Fruit fly (Drosophila melanogaster): ENCODE results near the gene bou.

Gene bou

DNA sequence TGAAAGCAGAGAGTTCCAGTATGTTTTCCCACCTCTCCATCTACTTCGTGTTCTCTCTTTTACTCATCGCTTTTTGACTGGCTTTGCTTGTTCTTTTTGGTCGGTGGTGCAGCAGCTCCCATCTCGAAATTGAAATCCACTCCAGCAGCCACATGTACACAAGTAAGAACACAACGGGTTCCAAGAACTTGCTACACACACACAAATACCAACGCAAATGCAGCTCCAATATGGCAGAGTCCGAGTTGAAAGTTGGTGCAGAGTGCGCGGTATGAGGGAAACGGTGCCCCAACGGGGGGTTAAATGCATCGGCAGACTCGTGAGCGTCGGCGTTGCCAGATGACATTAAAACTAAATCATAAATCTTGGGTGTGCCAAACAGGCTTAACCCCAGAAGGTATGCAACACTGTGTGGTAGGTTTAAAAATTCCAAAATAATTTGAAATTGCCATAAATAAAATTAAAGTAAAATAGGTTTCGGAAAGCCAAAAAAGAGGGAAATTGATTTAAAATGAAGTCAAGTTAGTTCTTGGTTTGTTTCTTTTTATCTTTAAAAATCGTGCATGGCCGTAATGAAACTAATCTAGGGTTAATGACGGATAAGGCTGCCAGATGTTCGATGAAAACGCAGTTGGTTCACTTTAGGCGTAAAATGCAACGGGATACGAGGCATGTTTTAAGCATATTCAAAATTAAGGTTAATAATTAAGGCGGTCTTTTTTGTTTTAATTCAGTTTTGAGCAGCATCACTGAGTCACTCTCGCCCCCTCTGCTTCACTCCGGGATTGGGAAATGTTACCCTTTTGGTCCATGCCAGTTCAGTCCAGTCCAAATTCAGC is 11.6 kb downstream of the bou start (continued):
- TF ChIP-seq CG17359 (tag; optimal IDR thresholded peaks at IDR 0.05) (peak; percentile 31), prd (optimal IDR thresholded peaks at IDR 0.05) (no peak), prd (GFP tag; IDR thresholded peaks at IDR 0.05) (peak; percentile 37; the same call in 1 of the 3 replicates), Atf-2 (GFP tag; optimal IDR thresholded peaks at IDR 0.05) (no peak), GATAe (GFP tag; conservative IDR thresholded peaks at IDR 0.05) (no peak), C15 (GFP tag; IDR thresholded peaks at IDR 0.05) (no peak), CG6689 (GFP tag; IDR thresholded peaks at IDR 0.05) (peak; percentile 37), br (optimal IDR thresholded peaks at IDR 0.05) (no peak), ewg (GFP tag; optimal IDR thresholded peaks at IDR 0.05) (peak; percentile 2), bab2 (GFP tag; optimal IDR thresholded peaks at IDR 0.05) (peak; percentile 8), Hey (tag; optimal IDR thresholded peaks at IDR 0.05) (no peak), corto (GFP tag; optimal IDR thresholded peaks at IDR 0.05) (peak; percentile 39), dan (GFP tag; IDR thresholded peaks at IDR 0.05) (no peak), trem (tag; optimal IDR thresholded peaks at IDR 0.05) (peak; percentile 39), chinmo (GFP tag; IDR thresholded peaks at IDR 0.05; ENCODE audit: partially characterized antibody) (no peak), phol (tag; optimal IDR thresholded peaks at IDR 0.05) (peak; percentile 61), CG1602 (GFP tag; optimal IDR thresholded peaks at IDR 0.05) (peak; percentile 14), Oaz (GFP tag; IDR thresholded peaks at IDR 0.05) (no peak), lola (GFP tag; optimal IDR thresholded peaks at IDR 0.05) (peak in 1 of 3 experiments; percentile 63), wdn (GFP tag; IDR thresholded peaks at IDR 0.05) (no peak), CG1233 (GFP tag; optimal IDR thresholded peaks at IDR 0.05) (no peak), CG9876 (GFP tag; optimal IDR thresholded peaks at IDR 0.05) (no peak), ind (GFP tag; optimal IDR thresholded peaks at IDR 0.05) (peak; percentile 1), ara (GFP tag; IDR thresholded peaks at IDR 0.05) (no peak), D19A (tag; optimal IDR thresholded peaks at IDR 0.05) (peak; percentile 12), CG12299 (tag; optimal IDR thresholded peaks at IDR 0.05) (no peak), MTF-1 (GFP tag; optimal IDR thresholded peaks at IDR 0.05; ENCODE audit: borderline replicate concordance) (no peak), CG34224 (GFP tag; IDR thresholded peaks at IDR 0.05; ENCODE audit: partially characterized antibody) (no peak), CG10209 (GFP tag; optimal IDR thresholded peaks at IDR 0.05) (no peak), Camta (GFP tag; optimal IDR thresholded peaks at IDR 0.05) (no peak), CG7556 (GFP tag; optimal IDR thresholded peaks at IDR 0.05) (peak; percentile 13), CG1832 (GFP tag; optimal IDR thresholded peaks at IDR 0.05) (no peak), otp (GFP tag; IDR thresholded peaks at IDR 0.05) (no peak), CG4424 (GFP tag; optimal IDR thresholded peaks at IDR 0.05) (peak; percentile 47), CG12391 (tag; optimal IDR thresholded peaks at IDR 0.05) (peak; percentile 54), chn (GFP tag; optimal IDR thresholded peaks at IDR 0.05) (peak; percentile 6), Hmr (GFP tag; optimal IDR thresholded peaks at IDR 0.05) (no peak), CG12104 (GFP tag; optimal IDR thresholded peaks at IDR 0.05) (peak; percentile 2), dmrt99B (tag; optimal IDR thresholded peaks at IDR 0.05) (peak; percentile 50), Trl (optimal IDR thresholded peaks at IDR 0.05) (peak in 1 of 2 experiments; percentile 13), Trl (GFP tag; optimal IDR thresholded peaks at IDR 0.05) (no peak), nmo (GFP tag; optimal IDR thresholded peaks at IDR 0.05) (peak; percentile 46), CG15269 (tag; optimal IDR thresholded peaks at IDR 0.05) (no peak), CG18599 (GFP tag; optimal IDR thresholded peaks at IDR 0.05) (no peak), CG13424 (tag; optimal IDR thresholded peaks at IDR 0.05) (peak; percentile 35), CG30403 (GFP tag; optimal IDR thresholded peaks at IDR 0.05) (peak; percentile 36), CG32532 (GFP tag; IDR thresholded peaks at IDR 0.05) (no peak), Ssrp (tag; optimal IDR thresholded peaks at IDR 0.05) (peak; percentile 35), Rx (GFP tag; IDR thresholded peaks at IDR 0.05) (no peak)
